Fruit fly (Drosophila melanogaster) whole organism, embryonic: Measurements from ENCODE around the gene Chd64.

Experiments
- Bteb2 ChIP-seq: fragments of 200-800 bp; sonication (Bioruptor generic); optimal IDR thresholded peaks from 2 replicates; lab custom pipeline; 2016; ENCODE audit warnings: missing biosample characterization, missing genetic modification characterization
- CG1024 ChIP-seq: fragments of 200-800 bp; sonication (Bioruptor generic); IDR thresholded peaks from 2 replicates; pipeline ENCODE4 v1.3.6; 2022; ENCODE audit warnings: missing biosample characterization, missing genetic modification characterization
- CG14710 ChIP-seq: fragments of 200-800 bp; sonication (Bioruptor generic); optimal IDR thresholded peaks from 3 replicates; lab custom pipeline; 2019; ENCODE audit warnings: missing biosample characterization, mild to moderate bottlenecking, missing genetic modification characterization, moderate library complexity
- CG15073 ChIP-seq: fragments of 200-800 bp; sonication (Bioruptor generic); optimal IDR thresholded peaks from 2 replicates; lab custom pipeline; 2016; ENCODE audit warnings: missing biosample characterization, missing genetic modification characterization
- CG16815 ChIP-seq: fragments of 200-800 bp; sonication (Bioruptor generic); optimal IDR thresholded peaks from 3 replicates; lab custom pipeline; 2017; ENCODE audit warnings: missing biosample characterization, mild to moderate bottlenecking, missing genetic modification characterization
- CG16863 ChIP-seq: fragments of 200-800 bp; sonication (Bioruptor generic); optimal IDR thresholded peaks from 3 replicates; lab custom pipeline; 2016; ENCODE audit warnings: missing biosample characterization, missing genetic modification characterization
- CG31224 ChIP-seq: fragments of 200-800 bp; sonication (Bioruptor generic); IDR thresholded peaks from 2 replicates; pipeline ENCODE4 v1.3.6; 2022; ENCODE audit warnings: missing biosample characterization, missing genetic modification characterization
- CG34224 ChIP-seq: fragments of 200-800 bp; sonication (Bioruptor generic); IDR thresholded peaks from 3 replicates; pipeline ENCODE4 v1.3.6; 2022; ENCODE audit warnings: missing biosample characterization, missing genetic modification characterization; ENCODE audit not compliant: partially characterized antibody
- CG8290 ChIP-seq, 3 experiments: fragments of 200-800 bp; sonication (Bioruptor generic); optimal IDR thresholded peaks; 2 replicates each; lab custom pipeline; 2016 to 2019; ENCODE audit warnings: missing biosample characterization in 3 of 3, missing genetic modification characterization in 3 of 3, mild to moderate bottlenecking in 2 of 3, moderate library complexity in 1 of 3
- CG9727 ChIP-seq: fragments of 200-800 bp; sonication (Bioruptor generic); optimal IDR thresholded peaks from 3 replicates; lab custom pipeline; 2017; ENCODE audit warnings: missing biosample characterization, mild to moderate bottlenecking, missing genetic modification characterization
- CoRest ChIP-seq: fragments of 200-800 bp; sonication (Bioruptor generic); optimal IDR thresholded peaks from 3 replicates; lab custom pipeline; 2018; ENCODE audit warnings: missing biosample characterization, mild to moderate bottlenecking, missing genetic modification characterization, moderate library complexity
- D ChIP-seq, 2 experiments: fragments of 200-800 bp in 1 of 2; fragments of >200 bp in 1 of 2; sonication (Bioruptor generic) in 1 of 2; optimal IDR thresholded peaks; 2 replicates in 1 of 2; 3 replicates in 1 of 2; lab custom pipeline; 2017; ENCODE audit warnings: mild to moderate bottlenecking in 1 of 2, missing biosample characterization in 1 of 2, missing genetic modification characterization in 1 of 2, missing genetic modification reagents in 1 of 2
- Dbx ChIP-seq: fragments of 200-800 bp; sonication (Bioruptor generic); IDR thresholded peaks from 3 replicates; pipeline ENCODE4 v1.3.6; 2022; ENCODE audit warnings: missing biosample characterization, missing genetic modification characterization
- Dll ChIP-seq: fragments of 200-800 bp; sonication (Bioruptor generic); IDR thresholded peaks from 4 replicates; pipeline ENCODE4 v1.3.6; 2022; ENCODE audit warnings: missing biosample characterization, missing genetic modification characterization; ENCODE audit not compliant: partially characterized antibody
- Dp ChIP-seq: fragments of 200-800 bp; sonication (Bioruptor generic); optimal IDR thresholded peaks from 2 replicates; lab custom pipeline; 2018; ENCODE audit warnings: missing biosample characterization, mild to moderate bottlenecking, missing genetic modification characterization, moderate library complexity
- Drgx ChIP-seq: fragments of 200-800 bp; sonication (Bioruptor generic); IDR thresholded peaks from 2 replicates; pipeline ENCODE4 v1.3.6; 2022; ENCODE audit warnings: missing biosample characterization, missing genetic modification characterization
- E2f2 ChIP-seq: fragments of 200-800 bp; sonication (Bioruptor generic); IDR thresholded peaks from 2 replicates; pipeline ENCODE4 v1.3.6; 2022; ENCODE audit warnings: missing biosample characterization, missing genetic modification characterization
- Eip74EF ChIP-seq, 2 experiments: fragments of 200-800 bp in 1 of 2; fragments of >200 bp in 1 of 2; sonication (Bioruptor generic) in 1 of 2; optimal IDR thresholded peaks; 2 replicates each; lab custom pipeline; 2017 to 2019; ENCODE audit warnings: missing biosample characterization in 2 of 2, missing genetic modification characterization in 2 of 2, mild to moderate bottlenecking in 1 of 2, moderate library complexity in 1 of 2
- Fer1 ChIP-seq: fragments of 200-800 bp; sonication (Bioruptor generic); optimal IDR thresholded peaks from 2 replicates; lab custom pipeline; 2017; ENCODE audit warnings: missing biosample characterization, mild to moderate bottlenecking, missing genetic modification characterization
- HLH4C ChIP-seq: fragments of 200-800 bp; sonication (Bioruptor generic); IDR thresholded peaks from 3 replicates; pipeline ENCODE4 v1.3.6; 2022; ENCODE audit warnings: missing biosample characterization, missing genetic modification characterization; ENCODE audit not compliant: partially characterized antibody
- HLHmδ ChIP-seq: fragments of 200-800 bp; sonication (Bioruptor generic); optimal IDR thresholded peaks from 2 replicates; lab custom pipeline; 2018; ENCODE audit warnings: missing biosample characterization, mild to moderate bottlenecking, missing genetic modification characterization, moderate library complexity
- Hr78 ChIP-seq, 2 experiments: fragments of 200-800 bp in 1 of 2; fragments of >200 bp in 1 of 2; sonication (Bioruptor generic) in 1 of 2; optimal IDR thresholded peaks; 2 replicates each; lab custom pipeline; 2017 to 2019; ENCODE audit warnings: missing biosample characterization in 2 of 2, missing genetic modification characterization in 2 of 2, mild to moderate bottlenecking in 1 of 2, moderate library complexity in 1 of 2
- MBD-R2 ChIP-seq: fragments of 200-800 bp; sonication (Bioruptor generic); IDR thresholded peaks from 2 replicates; pipeline ENCODE4 v1.3.6; 2022; ENCODE audit warnings: missing biosample characterization, missing genetic modification characterization
- NK7.1 ChIP-seq: fragments of 200-800 bp; sonication (Bioruptor generic); optimal IDR thresholded peaks from 3 replicates; lab custom pipeline; 2016; ENCODE audit warnings: missing biosample characterization, missing genetic modification characterization
- Pdp1 ChIP-seq, 2 experiments: fragments of 200-800 bp; sonication (Bioruptor generic); optimal IDR thresholded peaks; 3 replicates each; lab custom pipeline; 2016; ENCODE audit warnings: missing biosample characterization in 2 of 2, missing genetic modification characterization in 2 of 2, mild to moderate bottlenecking in 1 of 2, moderate library complexity in 1 of 2
- Ravus ChIP-seq: fragments of 200-800 bp; sonication (Bioruptor generic); IDR thresholded peaks from 2 replicates; pipeline ENCODE4 v1.3.6; 2022; ENCODE audit warnings: missing biosample characterization, missing genetic modification characterization
- Scr ChIP-seq: fragments of 200-800 bp; sonication (Bioruptor generic); IDR thresholded peaks from 2 replicates; pipeline ENCODE4 v1.3.6; 2022; ENCODE audit warnings: missing biosample characterization, missing genetic modification characterization; ENCODE audit not compliant: partially characterized antibody
- Stat92E ChIP-seq, 3 experiments: fragments of >200 bp in 2 of 3; fragments of 200-800 bp in 1 of 3; sonication (Bioruptor generic) in 1 of 3; optimal IDR thresholded peaks; 2 replicates each; lab custom pipeline; 2017 to 2019; ENCODE audit warnings: missing biosample characterization in 3 of 3, missing genetic modification characterization in 3 of 3, mild to moderate bottlenecking in 1 of 3, moderate library complexity in 1 of 3
- amos ChIP-seq: fragments of 200-800 bp; sonication (Bioruptor generic); IDR thresholded peaks from 2 replicates; pipeline ENCODE4 v1.3.6; 2022; ENCODE audit warnings: missing biosample characterization, missing genetic modification characterization; ENCODE audit not compliant: partially characterized antibody
- ase ChIP-seq: fragments of 200-800 bp; sonication (Bioruptor generic); IDR thresholded peaks from 3 replicates; pipeline ENCODE4 v1.3.6; 2022; ENCODE audit warnings: missing biosample characterization, missing genetic modification characterization
- bigmax ChIP-seq: fragments of 200-800 bp; sonication (Bioruptor generic); optimal IDR thresholded peaks from 2 replicates; lab custom pipeline; 2018; ENCODE audit warnings: missing biosample characterization, mild to moderate bottlenecking, missing genetic modification characterization
- cg ChIP-seq: fragments of 200-800 bp; sonication (Bioruptor generic); optimal IDR thresholded peaks from 3 replicates; lab custom pipeline; 2019; ENCODE audit warnings: missing biosample characterization, mild to moderate bottlenecking, missing genetic modification characterization, moderate library complexity
- dm ChIP-seq: fragments of 200-800 bp; sonication (Bioruptor generic); optimal IDR thresholded peaks from 3 replicates; lab custom pipeline; 2016; ENCODE audit warnings: missing biosample characterization, missing genetic modification characterization
- dmrt99B ChIP-seq: fragments of 200-800 bp; sonication (Bioruptor generic); optimal IDR thresholded peaks from 2 replicates; lab custom pipeline; 2018; ENCODE audit warnings: missing biosample characterization, mild to moderate bottlenecking, missing genetic modification characterization, moderate library complexity
- dysf ChIP-seq: fragments of 200-800 bp; sonication (Bioruptor generic); IDR thresholded peaks from 3 replicates; pipeline ENCODE4 v1.3.6; 2022; ENCODE audit warnings: missing biosample characterization, missing genetic modification characterization
- en ChIP-seq: fragments of 200-800 bp; sonication (Bioruptor generic); optimal IDR thresholded peaks from 2 replicates; lab custom pipeline; 2016; ENCODE audit warnings: missing biosample characterization, missing genetic modification characterization
- grau ChIP-seq: fragments of 200-800 bp; optimal IDR thresholded peaks from 3 replicates; lab custom pipeline; 2019; ENCODE audit warnings: missing biosample characterization, mild to moderate bottlenecking, missing genetic modification characterization, moderate library complexity
- h ChIP-seq: fragments of >200 bp; optimal IDR thresholded peaks from 2 replicates; lab custom pipeline; 2017
- klu ChIP-seq: fragments of 200-800 bp; sonication (Bioruptor generic); IDR thresholded peaks from 2 replicates; pipeline ENCODE4 v1.3.6; 2022; ENCODE audit warnings: missing biosample characterization, missing genetic modification characterization
- knrl ChIP-seq: fragments of 200-800 bp; sonication (Bioruptor generic); IDR thresholded peaks from 3 replicates; pipeline ENCODE4 v1.3.6; 2022; ENCODE audit warnings: missing biosample characterization, missing genetic modification characterization; ENCODE audit not compliant: partially characterized antibody
- lbe ChIP-seq: fragments of 200-800 bp; sonication (Bioruptor generic); optimal IDR thresholded peaks from 2 replicates; lab custom pipeline; 2016; ENCODE audit warnings: missing biosample characterization, mild to moderate bottlenecking, missing genetic modification characterization
- vnd ChIP-seq: fragments of 200-800 bp; sonication (Bioruptor generic); IDR thresholded peaks from 3 replicates; pipeline ENCODE4 v1.3.6; 2022; ENCODE audit warnings: missing biosample characterization, missing genetic modification characterization; ENCODE audit not compliant: partially characterized antibody
- z ChIP-seq: fragments of 200-800 bp; sonication (Bioruptor generic); IDR thresholded peaks from 3 replicates; pipeline ENCODE4 v1.3.6; 2022; ENCODE audit warnings: missing biosample characterization, missing genetic modification characterization
- zen2 ChIP-seq: fragments of 200-800 bp; sonication (Bioruptor generic); IDR thresholded peaks from 3 replicates; pipeline ENCODE4 v1.3.6; 2022; ENCODE audit warnings: missing biosample characterization, missing genetic modification characterization; ENCODE audit not compliant: partially characterized antibody

Chd64 gene

dm6 chr3L:4108844-4109494 is 13.2 kb downstream of the Chd64 start (continued):
- no peak for TF ChIP-seq Ravus
- no peak for TF ChIP-seq h (lab: Kevin White, UChicago)
- TF ChIP-seq z (GFP tag; lab: Robert Waterston, UW): no peak
- peak in 1 of 2 experiments; percentile 63 for TF ChIP-seq Hr78 (GFP tag; optimal IDR thresholded peaks at IDR 0.05; lab: Kevin White, UChicago)
- peak; percentile 70 for TF ChIP-seq NK7.1 (GFP tag; lab: Kevin White, UChicago)
- no peak for TF ChIP-seq D (optimal IDR thresholded peaks at IDR 0.05; lab: Kevin White, UChicago)
- TF ChIP-seq D (GFP tag; optimal IDR thresholded peaks at IDR 0.05; lab: Kevin White, UChicago): peak; percentile 81
- TF ChIP-seq CG9727 (GFP tag; lab: Kevin White, UChicago): peak; percentile 80
- 0 out of 2 replicates have a peak, but pooled peaks have one; percentile 12 for TF ChIP-seq klu (GFP tag; lab: Robert Waterston, UW)
- no peak for TF ChIP-seq CG31224 (GFP tag; lab: Robert Waterston, UW)
- TF ChIP-seq en (GFP tag; lab: Kevin White, UChicago): no peak
- TF ChIP-seq dmrt99B (tag; lab: Kevin White, UChicago): peak; percentile 90
- TF ChIP-seq grau (tag; lab: Kevin White, UChicago): peak; percentile 97
- TF ChIP-seq CG15073 (GFP tag; lab: Kevin White, UChicago): no peak
- peak; percentile 71 for TF ChIP-seq CG16815 (GFP tag; lab: Kevin White, UChicago)
- TF ChIP-seq ase (GFP tag; lab: Robert Waterston, UW): no peak
- peak; percentile 62; the same call in 2 of the 3 replicates for TF ChIP-seq Dbx (GFP tag; lab: Robert Waterston, UW)
- TF ChIP-seq dysf: peak; percentile 80
- peak; percentile 67 for TF ChIP-seq Drgx (GFP tag; lab: Robert Waterston, UW)
- TF ChIP-seq Bteb2 (GFP tag; lab: Kevin White, UChicago): peak; percentile 63
- TF ChIP-seq CoRest (tag; lab: Kevin White, UChicago): peak; percentile 87
- TF ChIP-seq CG1024 (GFP tag; lab: Robert Waterston, UW): no peak
- TF ChIP-seq CG8290 (GFP tag; optimal IDR thresholded peaks at IDR 0.05; lab: Kevin White, UChicago): peak; percentile 64
- TF ChIP-seq CG8290 (tag; optimal IDR thresholded peaks at IDR 0.05; lab: Kevin White, UChicago): peak in 1 of 2 experiments; percentile 50
- peak in 1 of 2 experiments; percentile 80 for TF ChIP-seq Eip74EF (GFP tag; optimal IDR thresholded peaks at IDR 0.05; lab: Kevin White, UChicago)
- TF ChIP-seq, all 482 proteins: peak for 322

- peak; percentile 28 for TF ChIP-seq Fer1
- TF ChIP-seq amos (GFP tag; lab: Robert Waterston, UW): peak; percentile 94
- no peak for TF ChIP-seq lbe
- TF ChIP-seq CG14710 (tag; lab: Kevin White, UChicago): peak; percentile 80
- no peak for TF ChIP-seq dm (GFP tag; lab: Kevin White, UChicago)
- no peak for TF ChIP-seq CG16863 (GFP tag; lab: Kevin White, UChicago)
- TF ChIP-seq HLH4C (GFP tag; lab: Robert Waterston, UW): peak; percentile 73
- no peak for TF ChIP-seq CG15073 (GFP tag; lab: Kevin White, UChicago)
- TF ChIP-seq MBD-R2 (GFP tag; lab: Robert Waterston, UW): peak; percentile 50; the same call in 1 of the 2 replicates
- peak; percentile 52 for TF ChIP-seq E2f2 (GFP tag; lab: Robert Waterston, UW)
- peak; percentile 72 for TF ChIP-seq vnd (GFP tag; lab: Robert Waterston, UW)
- no peak for TF ChIP-seq Pdp1 (GFP tag; optimal IDR thresholded peaks at IDR 0.05; lab: Kevin White, UChicago)
- TF ChIP-seq knrl (GFP tag; lab: Robert Waterston, UW): peak; percentile 80
- TF ChIP-seq zen2 (GFP tag; lab: Robert Waterston, UW): no peak; the same call in 1 of the 3 replicates
- TF ChIP-seq HLHmδ: peak; percentile 16
- no peak for TF ChIP-seq Stat92E (GFP tag; optimal IDR thresholded peaks at IDR 0.05; lab: Kevin White, UChicago)
- no peak for TF ChIP-seq Dbx (GFP tag; lab: Robert Waterston, UW)
- TF ChIP-seq bigmax (GFP tag; lab: Kevin White, UChicago): no peak
- TF ChIP-seq Dll (GFP tag; lab: Robert Waterston, UW): peak; percentile 90
- TF ChIP-seq Dp (GFP tag; lab: Kevin White, UChicago): peak; percentile 58
- peak; percentile 81 for TF ChIP-seq CG34224
- TF ChIP-seq cg: peak; percentile 96
- peak; percentile 85 for TF ChIP-seq Scr (GFP tag; lab: Robert Waterston, UW)
These were observed 13.9 kb downstream of the Chd64 start, which contains the start of gene Ack for dm6 chr3L:4108072-4108843. Gene Ack, plus strand, starts transcription at chr3L:4108186.
